Worm (Caenorhabditis elegans): Measurements from ENCODE around the gene cap-2.

ce11 chrII:10859359-10859758 lies 9.6 kb upstream of the cap-2 start:
- TF ChIP-seq snpc-3.4 (tag; optimal IDR thresholded peaks at IDR 0.05) (no peak), rpc-1 (optimal IDR thresholded peaks at IDR 0.05) (no peak), rpc-1 (tag; optimal IDR thresholded peaks at IDR 0.05) (no peak), F57C9.4 (tag; optimal IDR thresholded peaks at IDR 0.05) (no peak), Y56A3A.18 (GFP tag; IDR thresholded peaks at IDR 0.05) (no peak), ztf-3 (GFP tag; optimal IDR thresholded peaks at IDR 0.05) (no peak), cebp-1 (GFP tag; IDR thresholded peaks at IDR 0.05) (no peak), cebp-1 (tag; optimal IDR thresholded peaks at IDR 0.05) (no peak), fkh-3 (tag; optimal IDR thresholded peaks at IDR 0.05) (no peak), unc-62 (GFP tag; optimal IDR thresholded peaks at IDR 0.05) (no peak), ztf-18 (tag; optimal IDR thresholded peaks at IDR 0.05) (no peak), ceh-91 (GFP tag; IDR thresholded peaks at IDR 0.05) (no peak), ztf-28 (GFP tag; IDR thresholded peaks at IDR 0.05) (no peak)

Measured in whole organism, young adult.